Worm (Caenorhabditis elegans): ENCODE data around the gene ulp-1.
A peak's percentile ranks its signal among the peaks of the same experiment; 100 is the strongest.

Gene ulp-1

DNA sequence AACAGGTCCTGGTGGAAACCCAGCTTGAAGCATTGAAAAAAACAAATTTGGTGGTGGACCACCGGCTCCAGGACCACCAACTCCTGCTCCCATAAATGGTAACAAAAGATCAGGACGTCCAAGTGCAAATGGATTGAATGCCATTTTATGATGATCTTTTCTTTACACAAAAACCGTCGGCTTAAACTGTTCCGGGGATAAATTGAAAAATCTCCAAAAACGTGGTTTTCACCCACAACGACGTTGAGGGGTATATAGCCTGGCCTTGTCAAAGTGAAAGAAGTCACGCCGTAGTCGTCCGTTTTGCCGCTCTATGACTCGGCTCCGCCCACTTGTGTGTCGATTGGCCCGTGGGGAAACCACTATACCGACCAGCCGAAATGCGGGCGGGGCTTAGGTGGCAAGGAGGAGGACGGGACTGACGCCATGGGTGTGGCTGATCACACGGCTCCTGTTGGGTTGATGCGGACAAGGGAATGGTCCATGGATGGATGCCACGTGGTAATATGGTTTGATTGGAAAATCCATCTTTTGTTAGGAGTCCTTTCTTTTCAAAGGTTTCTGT lies 33.5 kb downstream of the ulp-1 start, which contains the start of gene tbx-2 (continued):
- TF ChIP-seq ceh-45 (GFP tag; IDR thresholded peaks at IDR 0.05) (no peak), K02D7.2 (tag; optimal IDR thresholded peaks at IDR 0.05) (no peak), elt-4 (tag; optimal IDR thresholded peaks at IDR 0.05) (no peak), ceh-22 (tag; optimal IDR thresholded peaks at IDR 0.05) (no peak), unc-55 (GFP tag; optimal IDR thresholded peaks at IDR 0.05) (no peak), pros-1 (tag; optimal IDR thresholded peaks at IDR 0.05) (no peak), eyg-1 (tag; optimal IDR thresholded peaks at IDR 0.05) (no peak), pax-1 (tag; optimal IDR thresholded peaks at IDR 0.05) (no peak), T23F11.4 (GFP tag; optimal IDR thresholded peaks at IDR 0.05) (no peak), ceh-31 (tag; optimal IDR thresholded peaks at IDR 0.05) (peak; percentile 2), nfya-1 (tag; optimal IDR thresholded peaks at IDR 0.05) (peak; percentile 86), madf-2 (tag; optimal IDR thresholded peaks at IDR 0.05) (no peak), fkh-10 (GFP tag; optimal IDR thresholded peaks at IDR 0.05) (no peak), hlh-15 (tag; optimal IDR thresholded peaks at IDR 0.05) (no peak), unc-86 (tag; optimal IDR thresholded peaks at IDR 0.05) (no peak), elt-2 (tag; optimal IDR thresholded peaks at IDR 0.05) (no peak), hlh-6 (tag; optimal IDR thresholded peaks at IDR 0.05) (peak; percentile 46), ahr-1 (tag; optimal IDR thresholded peaks at IDR 0.05) (no peak), sox-4 (tag; optimal IDR thresholded peaks at IDR 0.05) (no peak), ceh-6 (GFP tag; optimal IDR thresholded peaks at IDR 0.05) (no peak), ceh-30 (tag; optimal IDR thresholded peaks at IDR 0.05) (no peak), sox-2 (GFP tag; IDR thresholded peaks at IDR 0.05) (no peak), ets-4 (tag; optimal IDR thresholded peaks at IDR 0.05) (peak; percentile 38), pqm-1 (tag; optimal IDR thresholded peaks at IDR 0.05) (no peak), pag-3 (tag; optimal IDR thresholded peaks at IDR 0.05; ENCODE audit: borderline replicate concordance) (no peak), ztf-16 (tag; optimal IDR thresholded peaks at IDR 0.05) (no peak), pha-4 (tag; optimal IDR thresholded peaks at IDR 0.05) (no peak), hlh-30 (tag; optimal IDR thresholded peaks at IDR 0.05; ENCODE audit: insufficient read depth) (peak; percentile 5)

ce11 chrIII:5134506-5134905 lies 35.1 kb downstream of the ulp-1 start:
- peak; percentile 88 for TF ChIP-seq tbx-2 (tag; optimal IDR thresholded peaks at IDR 0.05)
- no peak for TF ChIP-seq ahr-1 (tag; optimal IDR thresholded peaks at IDR 0.05)

DNA sequence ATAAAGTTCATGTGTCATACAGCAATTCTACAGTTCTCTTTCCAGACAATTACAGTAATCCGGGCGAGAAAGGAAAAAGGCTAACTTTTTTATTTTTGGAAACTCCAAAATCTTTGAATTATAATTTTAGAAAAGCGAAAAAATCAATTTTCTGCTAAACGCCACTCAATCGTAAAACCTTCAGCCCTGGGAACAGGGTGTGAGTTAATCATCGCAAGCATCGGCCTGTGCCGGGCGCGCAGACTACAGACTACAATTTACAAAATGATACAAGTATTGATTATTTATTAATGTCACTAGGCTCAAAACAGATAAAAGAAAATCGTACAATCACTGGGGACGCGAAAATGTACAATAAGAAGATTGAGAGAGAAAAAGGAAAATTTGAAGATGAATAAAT lies 38.9 kb downstream of the ulp-1 start:
- TF ChIP-seq tbx-2 (tag; optimal IDR thresholded peaks at IDR 0.05) = peak; percentile 2
- TF ChIP-seq syd-9 (tag; optimal IDR thresholded peaks at IDR 0.05) = no peak
- no peak for TF ChIP-seq lin-11 (tag; optimal IDR thresholded peaks at IDR 0.05)
- TF ChIP-seq ceh-6 (GFP tag; optimal IDR thresholded peaks at IDR 0.05) = no peak

DNA sequence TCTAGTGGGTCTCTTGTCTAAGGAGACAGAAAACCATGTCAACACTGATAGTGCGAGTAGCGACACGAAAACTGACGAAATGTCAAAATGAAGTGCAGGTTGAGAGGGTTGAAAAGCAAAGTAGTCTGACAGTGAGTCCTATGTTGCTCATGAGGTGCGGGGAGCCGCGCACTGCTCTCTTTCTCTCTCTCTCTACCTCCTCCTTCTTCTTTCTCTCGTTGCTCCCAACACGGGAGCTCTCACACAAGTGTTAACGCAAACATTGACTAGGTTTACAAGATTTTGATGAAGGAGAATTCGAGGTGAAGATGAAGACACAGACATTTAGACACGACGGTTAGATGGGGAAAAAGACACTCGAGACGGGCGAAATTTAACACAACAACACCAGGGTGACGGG lies 40.3 kb downstream of the ulp-1 start:
- TF ChIP-seq tbx-2 (tag; optimal IDR thresholded peaks at IDR 0.05) = peak; percentile 97
- TF ChIP-seq C38D4.7 (GFP tag; optimal IDR thresholded peaks at IDR 0.05) = no peak
- TF ChIP-seq ceh-6 (GFP tag; optimal IDR thresholded peaks at IDR 0.05) = no peak
- TF ChIP-seq F13H6.1 (tag; optimal IDR thresholded peaks at IDR 0.05) = peak; percentile 6
- TF ChIP-seq npax-4 (tag; optimal IDR thresholded peaks at IDR 0.05) = no peak
- TF ChIP-seq ceh-2 (tag; optimal IDR thresholded peaks at IDR 0.05) = no peak
- TF ChIP-seq tbx-7 (tag; optimal IDR thresholded peaks at IDR 0.05) = no peak
- no peak for TF ChIP-seq K02D7.2 (tag; optimal IDR thresholded peaks at IDR 0.05)
- no peak for TF ChIP-seq pax-1 (tag; optimal IDR thresholded peaks at IDR 0.05)
- peak; percentile 43 for TF ChIP-seq ets-4 (tag; optimal IDR thresholded peaks at IDR 0.05)
- TF ChIP-seq hlh-13 (GFP tag; optimal IDR thresholded peaks at IDR 0.05) = no peak
- TF ChIP-seq nhr-232 (tag; optimal IDR thresholded peaks at IDR 0.05) = no peak
- peak; percentile 61 for TF ChIP-seq ceh-18 (tag; optimal IDR thresholded peaks at IDR 0.05)
- no peak for TF ChIP-seq T23F11.4 (GFP tag; optimal IDR thresholded peaks at IDR 0.05)
- peak; percentile 20 for TF ChIP-seq ceh-22 (tag; optimal IDR thresholded peaks at IDR 0.05)
- TF ChIP-seq rnt-1 (tag; optimal IDR thresholded peaks at IDR 0.05) = no peak
- no peak for TF ChIP-seq ceh-24 (tag; optimal IDR thresholded peaks at IDR 0.05)
- no peak for TF ChIP-seq ceh-14 (tag; optimal IDR thresholded peaks at IDR 0.05)
- no peak for TF ChIP-seq lin-11 (tag; optimal IDR thresholded peaks at IDR 0.05)

All from whole organism, late embryonic.